Fruit fly (Drosophila melanogaster) whole organism: Measurements from ENCODE around the gene ntc.

Experiments used
- EcR ChIP-seq, 2 experiments: fragments of >200 bp; optimal IDR thresholded peaks; 2 replicates each; lab custom pipeline; 2017; ENCODE audit warnings: missing biosample characterization in 2 of 2, missing genetic modification characterization in 2 of 2, missing genetic modification reagents in 2 of 2
- pan ChIP-seq: fragments of >200 bp; optimal IDR thresholded peaks from 2 replicates; lab custom pipeline; 2017
- psq ChIP-seq: fragments of >200 bp; optimal IDR thresholded peaks from 2 replicates; lab custom pipeline; 2017
- usp ChIP-seq: fragments of >200 bp; optimal IDR thresholded peaks from 2 replicates; lab custom pipeline; 2017; ENCODE audit warnings: missing biosample characterization, missing genetic modification characterization, mixed read lengths

- TF ChIP-seq EcR (GFP tag; optimal IDR thresholded peaks at IDR 0.05; lab: Kevin White, UChicago) (no peak), psq (lab: Kevin White, UChicago) (no peak), usp (GFP tag; lab: Kevin White, UChicago) (no peak), pan (lab: Kevin White, UChicago) (no peak)
These were observed 35.4 kb downstream of the ntc start for dm6 chr3L:3770823-3771222.
